Fruit fly (Drosophila melanogaster): ENCODE data around the gene Sgs1.

DNA sequence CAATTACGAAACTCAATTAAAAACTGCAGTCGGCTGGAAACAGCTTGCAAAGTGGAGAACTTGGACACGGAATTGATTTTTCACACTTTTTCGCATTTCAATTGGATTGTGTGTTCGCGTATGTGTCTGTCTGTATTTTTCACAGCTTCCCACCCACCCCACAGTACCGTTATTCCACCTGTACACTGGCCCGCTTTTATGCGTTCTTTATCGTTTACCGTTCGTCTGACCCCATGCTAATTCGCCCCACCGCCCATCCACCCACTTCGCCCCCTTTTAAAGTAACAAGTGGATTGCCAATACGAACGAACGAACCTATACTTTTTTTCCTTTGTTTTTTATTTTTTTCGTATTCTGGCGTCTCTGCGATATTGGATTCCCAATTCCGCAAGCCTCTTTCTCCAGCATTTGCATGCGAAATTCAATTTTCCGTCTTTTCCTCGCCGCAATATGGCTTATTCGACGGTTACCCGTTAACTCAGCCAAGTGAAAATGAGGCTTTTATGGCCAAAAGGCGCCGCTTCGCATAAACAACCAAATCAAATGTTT, 45.0 kb downstream of the Sgs1 start:
- TF ChIP-seq ttk (optimal IDR thresholded peaks at IDR 0.05) (no peak), psq (optimal IDR thresholded peaks at IDR 0.05) (no peak), insv (optimal IDR thresholded peaks at IDR 0.05) (no peak), h (optimal IDR thresholded peaks at IDR 0.05) (no peak), Sin3A (optimal IDR thresholded peaks at IDR 0.05) (no peak)

Data from Kc167 (cell line).